Worm (Caenorhabditis elegans) whole organism, mixed stage, embryonic: Measurements from ENCODE around the gene aqp-6.

Experiments
- bed-3 ChIP-seq: fragments of 200-800 bp; sonication (Bioruptor generic); optimal IDR thresholded peaks from 3 replicates; lab custom pipeline; 2018; ENCODE audit warnings: mild to moderate bottlenecking, missing genetic modification characterization, moderate library complexity, missing compliant biosample characterization
- blmp-1 ChIP-seq: fragments of 150-350 bp; optimal IDR thresholded peaks from 2 replicates; lab custom pipeline; 2014; ENCODE audit warnings: missing biosample characterization, missing genetic modification characterization
- ceh-43 ChIP-seq: fragments of 200-800 bp; sonication (Bioruptor generic); optimal IDR thresholded peaks from 2 replicates; lab custom pipeline; 2018; ENCODE audit warnings: mild to moderate bottlenecking, missing genetic modification characterization, moderate library complexity, missing compliant biosample characterization
- ceh-83 ChIP-seq: fragments of 200-800 bp; sonication (Bioruptor generic); optimal IDR thresholded peaks from 2 replicates; lab custom pipeline; 2018; ENCODE audit warnings: mild to moderate bottlenecking, missing genetic modification characterization, missing compliant biosample characterization
- ces-1 ChIP-seq: fragments of 150-350 bp; optimal IDR thresholded peaks from 2 replicates; lab custom pipeline; 2014; ENCODE audit warnings: missing biosample characterization, missing genetic modification reagents, missing genetic modification characterization
- cnd-1 ChIP-seq: fragments of 200-800 bp; sonication (Bioruptor generic); optimal IDR thresholded peaks from 2 replicates; lab custom pipeline; 2018; ENCODE audit warnings: mild to moderate bottlenecking, missing genetic modification characterization, missing compliant biosample characterization
- drap-1 ChIP-seq: fragments of 200-800 bp; sonication (Bioruptor generic); optimal IDR thresholded peaks from 3 replicates; lab custom pipeline; 2018; ENCODE audit warnings: mild to moderate bottlenecking, missing genetic modification characterization, missing compliant biosample characterization
- elt-1 ChIP-seq: sonication (generic microtip); optimal IDR thresholded peaks from 2 replicates; lab custom pipeline; 2017; ENCODE audit warnings: missing genetic modification characterization, mild to moderate bottlenecking, missing compliant biosample characterization, antibody characterized with exemption, moderate library complexity, borderline replicate concordance; ENCODE audit not compliant: insufficient read depth
- elt-3 ChIP-seq: fragments of 150-350 bp; optimal IDR thresholded peaks from 2 replicates; lab custom pipeline; 2014; ENCODE audit warnings: missing biosample characterization, missing genetic modification characterization
- flh-1 ChIP-seq: fragments of 200-800 bp; sonication (Bioruptor generic); optimal IDR thresholded peaks from 2 replicates; lab custom pipeline; 2018; ENCODE audit warnings: mild to moderate bottlenecking, missing genetic modification characterization, moderate library complexity, missing compliant biosample characterization
- ham-2 ChIP-seq: fragments of 200-800 bp; sonication (Bioruptor generic); optimal IDR thresholded peaks from 2 replicates; lab custom pipeline; 2018; ENCODE audit warnings: mild to moderate bottlenecking, missing genetic modification characterization, missing compliant biosample characterization
- hlh-1 ChIP-seq: fragments of 150-350 bp; optimal IDR thresholded peaks from 2 replicates; lab custom pipeline; 2014; ENCODE audit warnings: missing biosample characterization, missing genetic modification reagents, missing genetic modification characterization
- lin-13 ChIP-seq: fragments of 150-350 bp; optimal IDR thresholded peaks from 2 replicates; lab custom pipeline; 2014; ENCODE audit warnings: missing biosample characterization, missing genetic modification characterization
- lin-32 ChIP-seq: fragments of 200-800 bp; sonication (Bioruptor generic); optimal IDR thresholded peaks from 2 replicates; lab custom pipeline; 2018; ENCODE audit warnings: mild to moderate bottlenecking, missing genetic modification characterization, missing compliant biosample characterization
- lsy-2 ChIP-seq: fragments of 150-350 bp; optimal IDR thresholded peaks from 2 replicates; lab custom pipeline; 2014; ENCODE audit warnings: missing biosample characterization, missing genetic modification characterization
- mab-5 ChIP-seq: fragments of 150-350 bp; optimal IDR thresholded peaks from 2 replicates; lab custom pipeline; 2014; ENCODE audit warnings: missing biosample characterization, missing genetic modification characterization
- mep-1 ChIP-seq: fragments of 150-350 bp; optimal IDR thresholded peaks from 2 replicates; lab custom pipeline; 2017; ENCODE audit warnings: missing biosample characterization, missing genetic modification reagents, missing genetic modification characterization, inconsistent platforms
- mls-2 ChIP-seq: sonication (generic microtip); optimal IDR thresholded peaks from 2 replicates; lab custom pipeline; 2016; ENCODE audit warnings: mild to moderate bottlenecking, missing genetic modification characterization, moderate library complexity, missing compliant biosample characterization
- nhr-12 ChIP-seq: fragments of 150-350 bp; optimal IDR thresholded peaks from 2 replicates; lab custom pipeline; 2014; ENCODE audit warnings: missing biosample characterization, missing genetic modification characterization
- nhr-2 ChIP-seq: fragments of 150-350 bp; optimal IDR thresholded peaks from 2 replicates; lab custom pipeline; 2014; ENCODE audit warnings: missing biosample characterization, missing genetic modification characterization
- nhr-237 ChIP-seq: fragments of 150-350 bp; optimal IDR thresholded peaks from 2 replicates; lab custom pipeline; 2014; ENCODE audit warnings: missing biosample characterization, missing genetic modification characterization
- nhr-76 ChIP-seq: sonication (generic microtip); optimal IDR thresholded peaks from 2 replicates; lab custom pipeline; 2017; ENCODE audit warnings: missing biosample characterization, missing genetic modification characterization
- pha-4 ChIP-seq: fragments of 150-350 bp; optimal IDR thresholded peaks from 2 replicates; lab custom pipeline; 2018; ENCODE audit warnings: missing biosample characterization, missing genetic modification reagents, missing genetic modification characterization
- sem-2 ChIP-seq: fragments of 200-800 bp; sonication (Bioruptor generic); optimal IDR thresholded peaks from 2 replicates; lab custom pipeline; 2018; ENCODE audit warnings: mild to moderate bottlenecking, missing genetic modification characterization, missing compliant biosample characterization
- snpc-4 ChIP-seq: fragments of 150-350 bp; optimal IDR thresholded peaks from 2 replicates; lab custom pipeline; 2014; ENCODE audit warnings: missing biosample characterization, missing genetic modification characterization
- sptf-1 ChIP-seq: sonication (generic microtip); optimal IDR thresholded peaks from 2 replicates; lab custom pipeline; 2017; ENCODE audit warnings: mild to moderate bottlenecking, missing genetic modification characterization, moderate library complexity, missing compliant biosample characterization
- unc-120 ChIP-seq: sonication (generic microtip); optimal IDR thresholded peaks from 2 replicates; lab custom pipeline; 2017; ENCODE audit warnings: missing genetic modification characterization, missing compliant biosample characterization; ENCODE audit not compliant: poor library complexity, severe bottlenecking
- unc-39 ChIP-seq: fragments of 150-350 bp; optimal IDR thresholded peaks from 2 replicates; lab custom pipeline; 2014; ENCODE audit warnings: missing biosample characterization, missing genetic modification characterization
- unc-62 ChIP-seq: fragments of 150-350 bp; optimal IDR thresholded peaks from 2 replicates; lab custom pipeline; 2014; ENCODE audit warnings: missing biosample characterization, missing genetic modification reagents, missing genetic modification characterization
- zip-8 ChIP-seq: fragments of 150-350 bp; optimal IDR thresholded peaks from 2 replicates; lab custom pipeline; 2014; ENCODE audit warnings: missing biosample characterization, missing genetic modification characterization
- ztf-11 ChIP-seq: fragments of 150-350 bp; optimal IDR thresholded peaks from 2 replicates; lab custom pipeline; 2014; ENCODE audit warnings: missing biosample characterization, missing genetic modification characterization

Gene aqp-6

DNA sequence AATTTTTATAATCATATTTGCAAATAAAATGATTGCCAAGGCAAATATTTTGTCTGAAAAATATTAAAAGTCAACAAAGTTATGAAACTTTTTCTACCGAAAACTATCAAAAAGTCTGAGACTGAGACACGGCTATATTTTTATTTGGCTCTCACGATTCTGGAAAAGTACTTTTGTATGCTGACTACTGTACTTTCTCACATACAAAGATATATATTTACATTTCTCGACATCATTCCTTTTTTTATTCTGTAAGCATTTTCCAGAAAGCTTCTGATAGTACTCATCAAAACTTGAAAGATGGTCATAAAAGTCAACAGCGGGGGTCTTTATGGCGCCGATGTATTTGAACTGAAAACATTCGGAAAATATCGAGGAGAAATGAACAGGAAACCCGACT is at the start of gene aqp-6:
Gene aqp-6, plus strand, starts transcription at position 301 of the 400 bp plus-strand sequence.
- TF ChIP-seq hlh-1 (tag; lab: Kevin White, UChicago) (no peak), elt-1 (tag; lab: Kevin White, UChicago) (no peak), nhr-12 (tag; lab: Kevin White, UChicago) (no peak), elt-3 (no peak), pha-4 (tag; lab: Kevin White, UChicago) (no peak), cnd-1 (no peak), nhr-76 (no peak), ham-2 (no peak), snpc-4 (no peak), nhr-237 (tag; lab: Kevin White, UChicago) (no peak), drap-1 (GFP tag; lab: Kevin White, UChicago) (no peak), mab-5 (no peak)
- TF ChIP-seq, all 35 proteins: peak for 0

DNA sequence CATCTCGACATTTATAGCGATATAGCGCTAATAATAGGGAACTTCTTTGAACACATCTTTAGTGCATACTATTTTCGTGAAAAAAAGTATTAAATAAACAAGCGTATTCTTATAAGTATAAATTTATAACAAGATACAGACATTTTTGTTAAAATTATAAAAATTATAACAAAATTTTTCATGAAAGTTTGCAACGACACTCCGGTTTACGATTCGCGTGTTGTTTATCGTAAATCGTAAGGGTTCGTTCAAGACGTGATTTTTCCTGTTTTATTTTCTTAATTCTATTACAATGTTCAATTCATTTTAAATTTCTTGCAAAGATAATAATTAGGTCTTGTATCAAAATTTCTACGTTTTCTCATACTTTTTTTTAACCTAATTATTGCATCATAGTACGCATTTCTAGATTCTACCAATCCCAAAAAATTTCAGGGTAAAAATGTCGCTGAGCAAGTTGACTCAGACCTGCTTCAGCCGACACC is 49.5 kb upstream of the aqp-6 start, which contains the start of gene scpl-4:
Gene scpl-4, plus strand, starts transcription at position 435 of the 485 bp plus-strand sequence.
- TF ChIP-seq zip-8 (tag; lab: Kevin White, UChicago) = peak; percentile 36
- TF ChIP-seq bed-3 (GFP tag; lab: Kevin White, UChicago) = no peak

DNA sequence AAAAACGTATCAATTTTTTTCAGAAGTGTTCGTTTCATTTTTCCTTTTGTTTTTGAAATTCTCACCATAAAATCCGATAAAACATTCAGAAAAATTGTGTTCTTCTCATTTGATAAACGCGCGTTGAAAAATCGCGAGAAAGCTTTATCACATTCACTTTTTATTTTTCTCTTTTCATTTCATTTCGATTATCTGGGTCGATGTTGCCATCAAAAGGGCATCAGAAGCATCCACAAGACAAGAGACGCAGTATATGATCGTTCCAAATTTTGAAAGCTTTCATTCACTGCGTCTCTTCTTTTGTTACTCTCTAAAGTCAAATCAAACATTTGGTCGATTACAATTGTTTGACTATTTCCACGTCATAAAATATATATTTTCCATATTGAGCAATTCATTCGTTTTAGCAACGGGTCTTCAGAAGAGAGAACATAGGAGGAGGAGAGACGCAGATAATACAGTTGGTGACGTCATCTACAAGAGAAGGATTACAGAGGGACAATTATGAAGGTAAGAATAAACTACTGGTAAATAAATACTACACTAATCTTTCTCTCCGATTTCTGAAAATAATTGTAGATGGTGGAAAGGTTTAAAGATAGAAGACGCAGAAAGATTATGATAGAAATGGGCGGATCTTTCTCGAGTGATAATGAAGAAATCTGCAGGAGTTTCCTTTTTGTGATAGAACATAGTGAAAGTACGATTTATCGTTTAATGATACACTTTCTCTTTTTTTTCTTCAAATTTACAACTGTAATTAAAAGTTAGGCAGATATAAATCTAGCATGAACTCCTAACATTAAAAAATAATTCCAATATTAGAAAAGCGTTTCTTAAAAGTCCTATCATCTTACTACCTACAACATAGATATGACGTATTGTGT is 46.0 kb upstream of the aqp-6 start, which contains the start of gene H27A22.1:
Gene H27A22.1, plus strand, starts transcription at position 505 of the 887 bp plus-strand sequence.
- TF ChIP-seq ceh-43 (GFP tag; lab: Kevin White, UChicago) = no peak
- TF ChIP-seq unc-62 = no peak
- no peak for TF ChIP-seq unc-39
- no peak for TF ChIP-seq nhr-12 (tag; lab: Kevin White, UChicago)
- no peak for TF ChIP-seq mab-5
- TF ChIP-seq blmp-1 (tag; lab: Kevin White, UChicago) = peak; percentile 32
- TF ChIP-seq zip-8 (tag; lab: Kevin White, UChicago) = peak; percentile 60
- TF ChIP-seq sem-2 (GFP tag; lab: Kevin White, UChicago) = no peak
- TF ChIP-seq snpc-4 = no peak
- no peak for TF ChIP-seq elt-1 (tag; lab: Kevin White, UChicago)
- TF ChIP-seq mep-1 (tag; lab: Kevin White, UChicago) = no peak
- no peak for TF ChIP-seq hlh-1 (tag; lab: Kevin White, UChicago)
- no peak for TF ChIP-seq cnd-1
- no peak for TF ChIP-seq lsy-2
- peak; percentile 6 for TF ChIP-seq nhr-2
- TF ChIP-seq mls-2 = no peak

DNA sequence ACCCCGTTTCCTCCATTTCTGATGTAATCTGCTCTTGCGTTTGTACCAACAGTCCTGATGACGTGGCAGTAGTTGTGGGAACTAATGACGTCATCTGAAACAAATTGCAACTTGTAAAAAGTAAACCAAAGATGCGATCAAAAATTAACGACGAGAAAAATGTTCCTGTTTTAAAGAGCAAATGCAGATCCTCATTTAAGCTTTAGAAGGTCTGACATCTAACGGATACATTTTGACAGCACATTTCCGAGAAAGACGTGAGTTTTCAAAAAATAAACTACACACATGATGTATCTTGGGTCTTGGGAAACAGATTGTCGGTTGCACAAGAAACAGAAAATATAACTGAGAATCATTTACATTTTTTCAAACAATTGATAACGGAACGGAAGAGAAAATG is 32.8 kb upstream of the aqp-6 start, which contains the start of gene H09F14.1:
Gene H09F14.1, minus strand, starts transcription at position 101 of the 400 bp plus-strand sequence.
- TF ChIP-seq zip-8 (tag; lab: Kevin White, UChicago) = peak; percentile 19
- TF ChIP-seq drap-1 (GFP tag; lab: Kevin White, UChicago) = no peak

DNA sequence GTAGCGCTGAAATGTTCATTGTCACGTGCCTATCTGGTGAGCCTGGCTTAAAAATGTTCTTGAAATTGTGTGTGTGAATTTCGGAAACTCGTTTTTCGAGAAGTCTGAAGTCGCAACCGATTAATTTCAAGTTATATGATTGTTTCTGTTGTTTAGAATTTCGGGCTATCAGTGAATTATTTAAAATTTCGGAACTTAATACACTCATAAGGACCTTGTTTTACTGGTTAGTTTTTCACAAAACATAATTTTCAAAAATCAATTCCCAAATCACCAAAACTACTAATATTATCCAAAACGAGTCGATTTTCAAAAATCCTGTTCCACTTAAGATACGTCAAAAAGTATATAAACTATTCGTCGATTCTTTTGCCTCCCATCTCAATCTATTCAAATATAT is 17.7 kb upstream of the aqp-6 start:
- TF ChIP-seq pha-4 (tag; lab: Kevin White, UChicago) = no peak
- TF ChIP-seq blmp-1 (tag; lab: Kevin White, UChicago) = no peak
- TF ChIP-seq sem-2 (GFP tag; lab: Kevin White, UChicago) = no peak
- no peak for TF ChIP-seq nhr-12 (tag; lab: Kevin White, UChicago)
- TF ChIP-seq elt-1 (tag; lab: Kevin White, UChicago) = no peak
- no peak for TF ChIP-seq ces-1 (GFP tag; lab: Kevin White, UChicago)
- no peak for TF ChIP-seq unc-120 (tag; lab: Kevin White, UChicago)
- no peak for TF ChIP-seq nhr-76
- TF ChIP-seq bed-3 (GFP tag; lab: Kevin White, UChicago) = no peak
- TF ChIP-seq hlh-1 (tag; lab: Kevin White, UChicago) = no peak
- no peak for TF ChIP-seq unc-62
- TF ChIP-seq cnd-1 = no peak
- no peak for TF ChIP-seq lin-32 (GFP tag; lab: Kevin White, UChicago)
- no peak for TF ChIP-seq sptf-1

DNA sequence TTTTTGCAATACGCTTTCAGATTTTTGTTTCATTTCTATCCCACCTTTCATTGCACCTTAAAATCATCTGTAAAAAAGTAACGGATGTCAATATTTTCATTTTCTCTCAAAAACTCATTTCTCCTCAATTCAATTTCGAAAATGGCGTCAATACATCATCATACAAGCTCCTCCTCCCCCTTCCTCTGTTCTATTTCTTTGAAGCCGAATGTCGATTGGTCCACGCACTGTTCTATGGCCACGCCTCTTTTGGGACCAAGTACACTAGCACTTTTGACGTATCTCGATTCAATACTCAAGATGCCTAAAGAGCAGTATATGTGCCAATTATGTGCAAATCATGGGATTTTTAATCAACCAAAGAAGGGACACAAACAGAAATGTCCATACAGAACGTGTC is 15.5 kb upstream of the aqp-6 start, which contains the start of gene mab-23:
Gene mab-23, plus strand, starts transcription at position 301 of the 400 bp plus-strand sequence.
- TF ChIP-seq mep-1 (tag; lab: Kevin White, UChicago) (no peak), ztf-11 (no peak), lin-13 (tag; lab: Kevin White, UChicago) (no peak), flh-1 (GFP tag; lab: Kevin White, UChicago) (no peak), hlh-1 (tag; lab: Kevin White, UChicago) (no peak), ceh-43 (GFP tag; lab: Kevin White, UChicago) (no peak), nhr-2 (no peak), ces-1 (GFP tag; lab: Kevin White, UChicago) (no peak), elt-1 (tag; lab: Kevin White, UChicago) (no peak), ceh-83 (GFP tag; lab: Kevin White, UChicago) (no peak), unc-62 (no peak), blmp-1 (tag; lab: Kevin White, UChicago) (no peak)
